Fruit fly (Drosophila melanogaster) whole organism, pupa: ENCODE data around the gene Ppi1.

ENCODE experiments used
- CG10348 ChIP-seq: fragments of 200-800 bp; sonication (Bioruptor generic); IDR thresholded peaks from 2 replicates; pipeline ENCODE4 v1.3.6; 2022; ENCODE audit warnings: missing biosample characterization, missing genetic modification characterization
- CG12605 ChIP-seq: fragments of 200-800 bp; sonication (Bioruptor generic); IDR thresholded peaks from 2 replicates; pipeline ENCODE4 v1.3.6; 2022; ENCODE audit warnings: missing biosample characterization, missing genetic modification characterization
- CG13204 ChIP-seq: fragments of 200-800 bp; sonication (Bioruptor generic); optimal IDR thresholded peaks from 2 replicates; lab custom pipeline; 2018; ENCODE audit warnings: missing biosample characterization, mild to moderate bottlenecking, missing genetic modification characterization, moderate library complexity
- CG14655 ChIP-seq: fragments of 200-800 bp; sonication (Bioruptor generic); optimal IDR thresholded peaks from 3 replicates; lab custom pipeline; 2017; ENCODE audit warnings: mild to moderate bottlenecking, missing biosample characterization, missing genetic modification reagents, missing genetic modification characterization
- CG15710 ChIP-seq: fragments of 200-800 bp; sonication (Bioruptor generic); optimal IDR thresholded peaks from 2 replicates; lab custom pipeline; 2018; ENCODE audit warnings: missing biosample characterization, mild to moderate bottlenecking, missing genetic modification characterization, moderate library complexity
- CG17806 ChIP-seq: fragments of 200-800 bp; sonication (Bioruptor generic); optimal IDR thresholded peaks from 2 replicates; lab custom pipeline; 2018; ENCODE audit warnings: missing biosample characterization, mild to moderate bottlenecking, missing genetic modification characterization, moderate library complexity
- CG32121 ChIP-seq: fragments of 200-800 bp; sonication (Bioruptor generic); IDR thresholded peaks from 2 replicates; pipeline ENCODE4 v1.3.6; 2022; ENCODE audit warnings: missing biosample characterization, missing genetic modification characterization
- CG34367 ChIP-seq: fragments of 200-800 bp; sonication (Bioruptor generic); optimal IDR thresholded peaks from 2 replicates; lab custom pipeline; 2018; ENCODE audit warnings: missing biosample characterization, mild to moderate bottlenecking, missing genetic modification characterization
- CG4496 ChIP-seq: fragments of 200-800 bp; sonication (Bioruptor generic); IDR thresholded peaks from 3 replicates; pipeline ENCODE4 v1.3.6; 2022; ENCODE audit warnings: missing biosample characterization, missing genetic modification characterization
- CG8159 ChIP-seq: fragments of 200-800 bp; sonication (Bioruptor generic); optimal IDR thresholded peaks from 3 replicates; lab custom pipeline; 2018; ENCODE audit warnings: missing biosample characterization, mild to moderate bottlenecking, missing genetic modification characterization, moderate library complexity
- CG8301 ChIP-seq: fragments of 200-800 bp; sonication (Bioruptor generic); optimal IDR thresholded peaks from 2 replicates; lab custom pipeline; 2018; ENCODE audit warnings: missing biosample characterization, mild to moderate bottlenecking, missing genetic modification characterization
- CG9948 ChIP-seq: fragments of 200-800 bp; sonication (Bioruptor generic); optimal IDR thresholded peaks from 2 replicates; lab custom pipeline; 2018; ENCODE audit warnings: missing biosample characterization, mild to moderate bottlenecking, missing genetic modification characterization, moderate library complexity
- D1 ChIP-seq: fragments of 200-800 bp; sonication (Bioruptor generic); optimal IDR thresholded peaks from 2 replicates; lab custom pipeline; 2018; ENCODE audit warnings: missing biosample characterization, mild to moderate bottlenecking, missing genetic modification characterization, moderate library complexity
- EcR ChIP-seq: fragments of 200-800 bp; sonication (Bioruptor generic); optimal IDR thresholded peaks from 3 replicates; lab custom pipeline; 2019; ENCODE audit warnings: missing biosample characterization, missing genetic modification characterization, mild to moderate bottlenecking, moderate library complexity, missing genetic modification reagents
- Ets98B ChIP-seq: fragments of 200-800 bp; sonication (Bioruptor generic); IDR thresholded peaks from 2 replicates; pipeline ENCODE4 v1.3.6; 2022; ENCODE audit warnings: missing biosample characterization, missing genetic modification characterization
- Pif1A ChIP-seq: fragments of 200-800 bp; sonication (Bioruptor generic); optimal IDR thresholded peaks from 3 replicates; lab custom pipeline; 2016; ENCODE audit warnings: missing biosample characterization, missing genetic modification characterization
- Pif1B ChIP-seq: fragments of 200-800 bp; sonication (Bioruptor generic); optimal IDR thresholded peaks from 3 replicates; lab custom pipeline; 2016; ENCODE audit warnings: missing biosample characterization, missing genetic modification characterization
- Snoo ChIP-seq: fragments of 200-800 bp; sonication (Bioruptor generic); optimal IDR thresholded peaks from 3 replicates; lab custom pipeline; 2017; ENCODE audit warnings: missing biosample characterization, mild to moderate bottlenecking, missing genetic modification characterization, inconsistent platforms
- fd96Ca ChIP-seq: fragments of 200-800 bp; sonication (Bioruptor generic); IDR thresholded peaks from 3 replicates; pipeline ENCODE4 v1.3.6; 2022; ENCODE audit warnings: missing biosample characterization, missing genetic modification characterization
- gl ChIP-seq: fragments of 200-800 bp; sonication (Bioruptor generic); optimal IDR thresholded peaks from 2 replicates; lab custom pipeline; 2018; ENCODE audit warnings: missing biosample characterization, mild to moderate bottlenecking, missing genetic modification characterization
- rn ChIP-seq: fragments of 200-800 bp; sonication (Bioruptor generic); IDR thresholded peaks from 2 replicates; pipeline ENCODE4 v1.3.6; 2022; ENCODE audit warnings: missing biosample characterization, missing genetic modification characterization

Gene Ppi1

dm6 chr3R:30100325-30100975 lies 28.5 kb downstream of the Ppi1 start:
- TF ChIP-seq rn (GFP tag; lab: Robert Waterston, UW), result 0 out of 2 replicates have a peak, but pooled peaks have one; percentile 30
- peak; percentile 52 for TF ChIP-seq EcR (GFP tag; lab: Kevin White, UChicago)
- no peak for TF ChIP-seq CG14655 (GFP tag; lab: Kevin White, UChicago)
- TF ChIP-seq CG10348 (GFP tag; lab: Robert Waterston, UW), result no peak
- TF ChIP-seq Ets98B (GFP tag; lab: Robert Waterston, UW), result no peak
- TF ChIP-seq CG9948 (tag; lab: Kevin White, UChicago), result no peak
- peak; percentile 12; the same call in 1 of the 2 replicates for TF ChIP-seq CG32121 (GFP tag; lab: Robert Waterston, UW)
- peak; percentile 26; the same call in 1 of the 3 replicates for TF ChIP-seq fd96Ca (GFP tag; lab: Robert Waterston, UW)
- TF ChIP-seq CG12605 (GFP tag; lab: Robert Waterston, UW), result no peak
- peak; percentile 36 for TF ChIP-seq CG13204 (GFP tag; lab: Kevin White, UChicago)
- TF ChIP-seq gl (tag; lab: Kevin White, UChicago), result peak; percentile 2
- no peak for TF ChIP-seq Snoo
- TF ChIP-seq CG4496, result peak; percentile 9; the same call in 1 of the 3 replicates
- TF ChIP-seq Pif1B (GFP tag; lab: Kevin White, UChicago), result no peak
- no peak for TF ChIP-seq CG8301 (tag; lab: Kevin White, UChicago)
- TF ChIP-seq CG8159 (tag; lab: Kevin White, UChicago), result no peak
- no peak for TF ChIP-seq CG17806 (tag; lab: Kevin White, UChicago)
- no peak for TF ChIP-seq D1 (tag; lab: Kevin White, UChicago)
- TF ChIP-seq CG15710, result no peak
- no peak for TF ChIP-seq Pif1A (GFP tag; lab: Kevin White, UChicago)
- TF ChIP-seq CG34367 (tag; lab: Kevin White, UChicago), result no peak

dm6 chr3R:30099341-30099871 lies 29.5 kb downstream of the Ppi1 start:
- TF ChIP-seq CG12605 (GFP tag; lab: Robert Waterston, UW) (peak; percentile 78), fd96Ca (GFP tag; lab: Robert Waterston, UW) (peak; percentile 71), Snoo (peak; percentile 47), CG32121 (GFP tag; lab: Robert Waterston, UW) (peak; percentile 50; the same call in 1 of the 2 replicates), rn (GFP tag; lab: Robert Waterston, UW) (no peak), EcR (GFP tag; lab: Kevin White, UChicago) (peak; percentile 17), CG13204 (GFP tag; lab: Kevin White, UChicago) (peak; percentile 47), gl (tag; lab: Kevin White, UChicago) (no peak), Ets98B (GFP tag; lab: Robert Waterston, UW) (peak; percentile 82; the same call in 1 of the 2 replicates), CG34367 (tag; lab: Kevin White, UChicago) (no peak), Pif1B (GFP tag; lab: Kevin White, UChicago) (peak; percentile 44), Pif1A (GFP tag; lab: Kevin White, UChicago) (no peak), CG4496 (peak; percentile 89), CG14655 (GFP tag; lab: Kevin White, UChicago) (no peak), CG17806 (tag; lab: Kevin White, UChicago) (no peak), CG15710 (no peak), D1 (tag; lab: Kevin White, UChicago) (no peak), CG8159 (tag; lab: Kevin White, UChicago) (no peak), CG10348 (GFP tag; lab: Robert Waterston, UW) (no peak), CG8301 (tag; lab: Kevin White, UChicago) (no peak), CG9948 (tag; lab: Kevin White, UChicago) (no peak)

dm6 chr3R:30098229-30098628 lies 30.7 kb downstream of the Ppi1 start:
- TF ChIP-seq fd96Ca (GFP tag; lab: Robert Waterston, UW) (no peak), CG9948 (tag; lab: Kevin White, UChicago) (no peak), CG8301 (tag; lab: Kevin White, UChicago) (no peak), CG15710 (no peak), CG32121 (GFP tag; lab: Robert Waterston, UW) (no peak)

dm6 chr3R:30095855-30096254 lies 33.1 kb downstream of the Ppi1 start:
- peak; percentile 79 for TF ChIP-seq CG15710
- peak; percentile 95 for TF ChIP-seq CG32121 (GFP tag; lab: Robert Waterston, UW)
- TF ChIP-seq fd96Ca (GFP tag; lab: Robert Waterston, UW), result peak; percentile 97
- TF ChIP-seq EcR (GFP tag; lab: Kevin White, UChicago), result no peak
- peak; percentile 90 for TF ChIP-seq rn (GFP tag; lab: Robert Waterston, UW)
- TF ChIP-seq Snoo, result peak; percentile 31
- peak; percentile 83 for TF ChIP-seq CG17806 (tag; lab: Kevin White, UChicago)
- TF ChIP-seq CG13204 (GFP tag; lab: Kevin White, UChicago), result no peak
- TF ChIP-seq Pif1A (GFP tag; lab: Kevin White, UChicago), result peak; percentile 69
- peak; percentile 52 for TF ChIP-seq gl (tag; lab: Kevin White, UChicago)
- peak; percentile 81 for TF ChIP-seq Pif1B (GFP tag; lab: Kevin White, UChicago)
- peak; percentile 97 for TF ChIP-seq CG4496
- peak; percentile 88 for TF ChIP-seq CG14655 (GFP tag; lab: Kevin White, UChicago)
- TF ChIP-seq CG10348 (GFP tag; lab: Robert Waterston, UW), result peak; percentile 78
- peak; percentile 90 for TF ChIP-seq CG8301 (tag; lab: Kevin White, UChicago)
- TF ChIP-seq Ets98B (GFP tag; lab: Robert Waterston, UW), result peak; percentile 96
- peak; percentile 77 for TF ChIP-seq CG9948 (tag; lab: Kevin White, UChicago)
- TF ChIP-seq CG34367 (tag; lab: Kevin White, UChicago), result peak; percentile 81
- no peak for TF ChIP-seq D1 (tag; lab: Kevin White, UChicago)
- peak; percentile 91 for TF ChIP-seq CG12605 (GFP tag; lab: Robert Waterston, UW)
- peak; percentile 82 for TF ChIP-seq CG8159 (tag; lab: Kevin White, UChicago)
